Fruit fly (Drosophila melanogaster) whole organism, embryonic: ENCODE data around the gene plx.

Source experiments
- ATbp ChIP-seq: fragments of 200-800 bp; sonication (Bioruptor generic); optimal IDR thresholded peaks from 2 replicates; lab custom pipeline; 2017; ENCODE audit warnings: missing biosample characterization, mild to moderate bottlenecking, missing genetic modification characterization, missing genetic modification reagents
- Bteb2 ChIP-seq: fragments of 200-800 bp; sonication (Bioruptor generic); optimal IDR thresholded peaks from 2 replicates; lab custom pipeline; 2016; ENCODE audit warnings: missing biosample characterization, missing genetic modification characterization
- CG10267 ChIP-seq: fragments of 200-800 bp; sonication (Bioruptor generic); optimal IDR thresholded peaks from 2 replicates; lab custom pipeline; 2018; ENCODE audit warnings: missing biosample characterization, mild to moderate bottlenecking, missing genetic modification characterization, moderate library complexity
- CG10366 ChIP-seq: fragments of 200-800 bp; sonication (Bioruptor generic); IDR thresholded peaks from 2 replicates; pipeline ENCODE4 v1.3.6; 2022; ENCODE audit warnings: missing biosample characterization, missing genetic modification characterization
- CG11723 ChIP-seq: fragments of 200-800 bp; sonication (Bioruptor generic); optimal IDR thresholded peaks from 2 replicates; lab custom pipeline; 2017; ENCODE audit warnings: missing biosample characterization, mild to moderate bottlenecking, missing genetic modification characterization
- CG12659 ChIP-seq: fragments of 200-800 bp; sonication (Bioruptor generic); optimal IDR thresholded peaks from 3 replicates; lab custom pipeline; 2017; ENCODE audit warnings: mild to moderate bottlenecking, missing biosample characterization, missing genetic modification reagents, missing genetic modification characterization
- CG14860 ChIP-seq: fragments of 200-800 bp; sonication (Bioruptor generic); IDR thresholded peaks from 3 replicates; pipeline ENCODE4 v1.3.6; 2022; ENCODE audit warnings: missing biosample characterization, missing genetic modification characterization; ENCODE audit not compliant: partially characterized antibody
- CG15696 ChIP-seq: fragments of 200-800 bp; sonication (Bioruptor generic); optimal IDR thresholded peaks from 2 replicates; lab custom pipeline; 2019; ENCODE audit warnings: missing biosample characterization, mild to moderate bottlenecking, missing genetic modification characterization, moderate library complexity
- CG16813 ChIP-seq: fragments of 200-800 bp; sonication (Bioruptor generic); IDR thresholded peaks from 3 replicates; pipeline ENCODE4 v1.3.6; 2022; ENCODE audit warnings: missing biosample characterization, missing genetic modification characterization; ENCODE audit not compliant: partially characterized antibody
- CG17328 ChIP-seq: fragments of 200-800 bp; sonication (Bioruptor generic); IDR thresholded peaks from 2 replicates; pipeline ENCODE4 v1.3.6; 2022; ENCODE audit warnings: missing biosample characterization, missing genetic modification characterization
- CG1792 ChIP-seq: fragments of 200-800 bp; sonication (Bioruptor generic); optimal IDR thresholded peaks from 2 replicates; lab custom pipeline; 2016; ENCODE audit warnings: missing biosample characterization, missing genetic modification characterization
- CG2678 ChIP-seq: fragments of 200-800 bp; sonication (Bioruptor generic); optimal IDR thresholded peaks from 3 replicates; lab custom pipeline; 2019; ENCODE audit warnings: missing biosample characterization, mild to moderate bottlenecking, missing genetic modification characterization, moderate library complexity
- CG31365 ChIP-seq: fragments of 200-800 bp; sonication (Bioruptor generic); optimal IDR thresholded peaks from 2 replicates; lab custom pipeline; 2018; ENCODE audit warnings: missing biosample characterization, mild to moderate bottlenecking, missing genetic modification characterization
- CG32532 ChIP-seq: fragments of 200-800 bp; sonication (Bioruptor generic); IDR thresholded peaks from 2 replicates; pipeline ENCODE4 v1.3.6; 2022; ENCODE audit warnings: missing biosample characterization, missing genetic modification characterization
- CG34224 ChIP-seq: fragments of 200-800 bp; sonication (Bioruptor generic); IDR thresholded peaks from 3 replicates; pipeline ENCODE4 v1.3.6; 2022; ENCODE audit warnings: missing biosample characterization, missing genetic modification characterization; ENCODE audit not compliant: partially characterized antibody
- CG3847 ChIP-seq: fragments of 200-800 bp; sonication (Bioruptor generic); IDR thresholded peaks from 2 replicates; pipeline ENCODE4 v1.3.6; 2022; ENCODE audit warnings: missing biosample characterization, missing genetic modification characterization
- CG42726 ChIP-seq: fragments of 200-800 bp; sonication (Bioruptor generic); IDR thresholded peaks from 2 replicates; pipeline ENCODE4 v1.3.6; 2022; ENCODE audit warnings: missing biosample characterization, missing genetic modification characterization; ENCODE audit not compliant: partially characterized antibody
- CG7372 ChIP-seq: fragments of 200-800 bp; sonication (Bioruptor generic); IDR thresholded peaks from 2 replicates; pipeline ENCODE4 v1.3.6; 2022; ENCODE audit warnings: missing biosample characterization, missing genetic modification characterization
- CG8765 ChIP-seq: fragments of 200-800 bp; sonication (Bioruptor generic); IDR thresholded peaks from 2 replicates; pipeline ENCODE4 v1.3.6; 2022; ENCODE audit warnings: missing biosample characterization, missing genetic modification characterization
- CG9215 ChIP-seq: fragments of 200-800 bp; sonication (Bioruptor generic); IDR thresholded peaks from 2 replicates; pipeline ENCODE4 v1.3.6; 2022; ENCODE audit warnings: missing biosample characterization, missing genetic modification characterization
- CG9932 ChIP-seq: fragments of 200-800 bp; sonication (Bioruptor generic); IDR thresholded peaks from 2 replicates; pipeline ENCODE4 v1.3.6; 2022; ENCODE audit warnings: missing biosample characterization, missing genetic modification characterization
- Camta ChIP-seq: fragments of 200-800 bp; sonication (Bioruptor generic); optimal IDR thresholded peaks from 2 replicates; lab custom pipeline; 2016; ENCODE audit warnings: missing biosample characterization, missing genetic modification characterization
- D ChIP-seq, 2 experiments: fragments of 200-800 bp in 1 of 2; fragments of >200 bp in 1 of 2; sonication (Bioruptor generic) in 1 of 2; optimal IDR thresholded peaks; 2 replicates in 1 of 2; 3 replicates in 1 of 2; lab custom pipeline; 2017; ENCODE audit warnings: mild to moderate bottlenecking in 1 of 2, missing biosample characterization in 1 of 2, missing genetic modification characterization in 1 of 2, missing genetic modification reagents in 1 of 2
- Ets65A ChIP-seq: fragments of 200-800 bp; sonication (Bioruptor generic); peaks from one replicate; lab custom pipeline; 2016; ENCODE audit warnings: missing biosample characterization, missing genetic modification characterization
- Fer2 ChIP-seq: fragments of 200-800 bp; sonication (Bioruptor generic); optimal IDR thresholded peaks from 2 replicates; lab custom pipeline; 2018; ENCODE audit warnings: missing biosample characterization, mild to moderate bottlenecking, missing genetic modification characterization, moderate library complexity
- HHEX ChIP-seq: fragments of 200-800 bp; sonication (Bioruptor generic); optimal IDR thresholded peaks from 3 replicates; lab custom pipeline; 2017; ENCODE audit warnings: missing biosample characterization, mild to moderate bottlenecking, missing genetic modification characterization, missing genetic modification reagents
- Jarid2 ChIP-seq: fragments of 200-800 bp; sonication (Bioruptor generic); optimal IDR thresholded peaks from 3 replicates; lab custom pipeline; 2017; ENCODE audit warnings: mild to moderate bottlenecking, missing biosample characterization, missing genetic modification reagents, missing genetic modification characterization
- MBD-R2 ChIP-seq: fragments of 200-800 bp; sonication (Bioruptor generic); IDR thresholded peaks from 2 replicates; pipeline ENCODE4 v1.3.6; 2022; ENCODE audit warnings: missing biosample characterization, missing genetic modification characterization
- Max ChIP-seq: fragments of 200-800 bp; sonication (Bioruptor generic); optimal IDR thresholded peaks from 2 replicates; lab custom pipeline; 2016; ENCODE audit warnings: missing biosample characterization, mild to moderate bottlenecking, missing genetic modification characterization
- Meics ChIP-seq: fragments of 200-800 bp; sonication (Bioruptor generic); optimal IDR thresholded peaks from 2 replicates; lab custom pipeline; 2017; ENCODE audit warnings: missing biosample characterization, mild to moderate bottlenecking, missing genetic modification characterization
- Sox102F ChIP-seq: fragments of 200-800 bp; sonication (Bioruptor generic); optimal IDR thresholded peaks from 2 replicates; lab custom pipeline; 2018; ENCODE audit warnings: missing biosample characterization, mild to moderate bottlenecking, missing genetic modification characterization, moderate library complexity
- Stat92E ChIP-seq, 3 experiments: fragments of >200 bp in 2 of 3; fragments of 200-800 bp in 1 of 3; sonication (Bioruptor generic) in 1 of 3; optimal IDR thresholded peaks; 2 replicates each; lab custom pipeline; 2017 to 2019; ENCODE audit warnings: missing biosample characterization in 3 of 3, missing genetic modification characterization in 3 of 3, mild to moderate bottlenecking in 1 of 3, moderate library complexity in 1 of 3
- br ChIP-seq: fragments of >200 bp; optimal IDR thresholded peaks from 2 replicates; lab custom pipeline; 2017
- caup ChIP-seq: fragments of 200-800 bp; sonication (Bioruptor generic); optimal IDR thresholded peaks from 3 replicates; lab custom pipeline; 2017; ENCODE audit warnings: missing biosample characterization, mild to moderate bottlenecking, missing genetic modification characterization, moderate library complexity; ENCODE audit not compliant: severe bottlenecking
- croc ChIP-seq: fragments of 200-800 bp; sonication (Bioruptor generic); conservative IDR thresholded peaks from 3 replicates; pipeline ENCODE4 v1.3.6; 2022; ENCODE audit warnings: missing biosample characterization, missing genetic modification characterization
- en ChIP-seq: fragments of 200-800 bp; sonication (Bioruptor generic); optimal IDR thresholded peaks from 2 replicates; lab custom pipeline; 2016; ENCODE audit warnings: missing biosample characterization, missing genetic modification characterization
- eve ChIP-seq, 2 experiments: fragments of >200 bp; optimal IDR thresholded peaks; 2 replicates each; lab custom pipeline; 2017; ENCODE audit warnings: missing biosample characterization in 2 of 2, missing genetic modification characterization in 2 of 2
- fd102C ChIP-seq: fragments of 200-800 bp; sonication (Bioruptor generic); optimal IDR thresholded peaks from 2 replicates; lab custom pipeline; 2018; ENCODE audit warnings: missing biosample characterization, mild to moderate bottlenecking, missing genetic modification characterization, moderate library complexity
- ftz-f1 ChIP-seq: fragments of 200-800 bp; sonication (Bioruptor generic); optimal IDR thresholded peaks from 2 replicates; lab custom pipeline; 2016; ENCODE audit warnings: missing biosample characterization, missing genetic modification characterization
- inv ChIP-seq: fragments of 200-800 bp; sonication (Bioruptor generic); IDR thresholded peaks from 2 replicates; pipeline ENCODE4 v1.3.6; 2022; ENCODE audit warnings: missing biosample characterization, missing genetic modification characterization; ENCODE audit not compliant: partially characterized antibody
- kah ChIP-seq: fragments of 200-800 bp; sonication (Bioruptor generic); optimal IDR thresholded peaks from 2 replicates; lab custom pipeline; 2018; ENCODE audit warnings: missing biosample characterization, mild to moderate bottlenecking, missing genetic modification characterization
- pzg ChIP-seq: fragments of 200-800 bp; sonication (Bioruptor generic); optimal IDR thresholded peaks from 3 replicates; lab custom pipeline; 2018; ENCODE audit warnings: missing biosample characterization, mild to moderate bottlenecking, missing genetic modification characterization, moderate library complexity
- row ChIP-seq: fragments of 200-800 bp; sonication (Bioruptor generic); IDR thresholded peaks from 3 replicates; pipeline ENCODE4 v1.3.6; 2022; ENCODE audit warnings: missing biosample characterization, missing genetic modification characterization
- salm ChIP-seq: fragments of 200-800 bp; sonication (Bioruptor generic); optimal IDR thresholded peaks from 2 replicates; lab custom pipeline; 2018; ENCODE audit warnings: missing biosample characterization, mild to moderate bottlenecking, missing genetic modification characterization
- sna ChIP-seq: fragments of 200-800 bp; sonication (Bioruptor generic); IDR thresholded peaks from 2 replicates; pipeline ENCODE4 v1.3.6; 2022; ENCODE audit warnings: missing biosample characterization, missing genetic modification characterization; ENCODE audit not compliant: partially characterized antibody
- ssp ChIP-seq: fragments of 200-800 bp; sonication (Bioruptor generic); IDR thresholded peaks from 2 replicates; pipeline ENCODE4 v1.3.6; 2022; ENCODE audit warnings: missing biosample characterization, missing genetic modification characterization
- tin ChIP-seq: fragments of 200-800 bp; sonication (Bioruptor generic); optimal IDR thresholded peaks from 3 replicates; lab custom pipeline; 2016; ENCODE audit warnings: missing biosample characterization, missing genetic modification characterization
- wek ChIP-seq: fragments of 200-800 bp; sonication (Bioruptor generic); optimal IDR thresholded peaks from 3 replicates; lab custom pipeline; 2018; ENCODE audit warnings: missing biosample characterization, mild to moderate bottlenecking, missing genetic modification characterization, moderate library complexity

Gene plx

dm6 chr3R:5660198-5660893 lies 25.3 kb upstream of the plx start, which contains the start of gene Wdr33 (continued):
- peak; percentile 82 for TF ChIP-seq CG34224 (GFP tag; lab: Robert Waterston, UW)
- peak; percentile 34 for TF ChIP-seq Meics
- TF ChIP-seq CG2678 (tag; lab: Kevin White, UChicago) = peak; percentile 60
- TF ChIP-seq Max (GFP tag; lab: Kevin White, UChicago) = no peak
- TF ChIP-seq Jarid2 (GFP tag; lab: Kevin White, UChicago) = no peak
- TF ChIP-seq en (GFP tag; lab: Kevin White, UChicago) = no peak
- TF ChIP-seq CG3847 (GFP tag; lab: Robert Waterston, UW) = peak; percentile 34; the same call in 1 of the 2 replicates
- no peak for TF ChIP-seq kah
- TF ChIP-seq CG11723 (GFP tag; lab: Kevin White, UChicago) = no peak
- TF ChIP-seq fd102C (GFP tag; lab: Kevin White, UChicago) = no peak
- TF ChIP-seq Camta (GFP tag; lab: Kevin White, UChicago) = no peak
- TF ChIP-seq CG17328 (GFP tag; lab: Robert Waterston, UW) = no peak
- TF ChIP-seq CG9215 (GFP tag; lab: Robert Waterston, UW) = no peak
- TF ChIP-seq CG14860 (GFP tag; lab: Robert Waterston, UW) = peak; percentile 83
- peak; percentile 28 for TF ChIP-seq CG15696
- TF ChIP-seq ssp (GFP tag; lab: Robert Waterston, UW) = no peak
- no peak for TF ChIP-seq caup (GFP tag; lab: Kevin White, UChicago)
- TF ChIP-seq Bteb2 (GFP tag; lab: Kevin White, UChicago) = peak; percentile 15
- peak; percentile 62; the same call in 2 of the 3 replicates for TF ChIP-seq row
- TF ChIP-seq CG32532 = peak; percentile 62
- TF ChIP-seq CG10267 (tag; lab: Kevin White, UChicago) = peak; percentile 5
- no peak for TF ChIP-seq wek
- TF ChIP-seq CG31365 (tag; lab: Kevin White, UChicago) = no peak
- no peak for TF ChIP-seq CG1792 (GFP tag; lab: Kevin White, UChicago)
- TF ChIP-seq ATbp (GFP tag; lab: Kevin White, UChicago) = no peak
- peak; percentile 8 for TF ChIP-seq tin (GFP tag; lab: Kevin White, UChicago)
- TF ChIP-seq Fer2 = peak; percentile 36
- peak; percentile 43 for TF ChIP-seq CG12659 (GFP tag; lab: Kevin White, UChicago)
- TF ChIP-seq Stat92E (GFP tag; optimal IDR thresholded peaks at IDR 0.05; lab: Kevin White, UChicago) = no peak
- TF ChIP-seq br (lab: Kevin White, UChicago) = no peak
- no peak for TF ChIP-seq HHEX (GFP tag; lab: Kevin White, UChicago)
- TF ChIP-seq CG42726 = peak; percentile 68; the same call in 1 of the 2 replicates
- TF ChIP-seq CG7372 (GFP tag; lab: Robert Waterston, UW) = no peak
- TF ChIP-seq eve (GFP tag; optimal IDR thresholded peaks at IDR 0.05; lab: Kevin White, UChicago) = no peak
- no peak for TF ChIP-seq CG8765 (GFP tag; lab: Robert Waterston, UW)
- peak; percentile 91 for TF ChIP-seq inv (GFP tag; lab: Robert Waterston, UW)
- TF ChIP-seq salm = no peak
- TF ChIP-seq Sox102F = no peak
- peak; percentile 94 for TF ChIP-seq CG16813 (GFP tag; lab: Robert Waterston, UW)
- TF ChIP-seq MBD-R2 (GFP tag; lab: Robert Waterston, UW) = peak; percentile 51
- TF ChIP-seq D (optimal IDR thresholded peaks at IDR 0.05; lab: Kevin White, UChicago) = no peak
- TF ChIP-seq D (GFP tag; optimal IDR thresholded peaks at IDR 0.05; lab: Kevin White, UChicago) = no peak
- peak; percentile 46; the same call in 1 of the 2 replicates for TF ChIP-seq CG9932 (GFP tag; lab: Robert Waterston, UW)
- peak; percentile 79 for TF ChIP-seq sna
- TF ChIP-seq pzg (GFP tag; lab: Kevin White, UChicago) = peak; percentile 33
- TF ChIP-seq Ets65A = no peak
- peak; percentile 38; the same call in 1 of the 2 replicates for TF ChIP-seq CG10366 (GFP tag; lab: Robert Waterston, UW)
- TF ChIP-seq croc (GFP tag; lab: Robert Waterston, UW) = no peak
- TF ChIP-seq ftz-f1 (GFP tag; lab: Kevin White, UChicago) = no peak
